Worm (Caenorhabditis elegans) whole organism, L4 larva: ENCODE measurements around the gene ufd-2.

Experiments used
- lsy-2 ChIP-seq, 2 experiments: fragments of 150-350 bp in 1 of 2; sonication (generic microtip) in 1 of 2; optimal IDR thresholded peaks; 2 replicates each; lab custom pipeline; 2014 to 2017; ENCODE audit warnings: missing biosample characterization in 2 of 2, missing genetic modification characterization in 2 of 2
- unc-130 ChIP-seq: sonication (generic microtip); optimal IDR thresholded peaks from 2 replicates; lab custom pipeline; 2016; ENCODE audit warnings: missing genetic modification reagents, missing genetic modification characterization, missing compliant biosample characterization

- TF ChIP-seq unc-130 (GFP tag; lab: Kevin White, UChicago) (no peak), lsy-2 (tag; optimal IDR thresholded peaks at IDR 0.05; lab: Kevin White, UChicago) (no peak)
Observed at ce11 chrII:8052172-8052571, 10.4 kb upstream of the ufd-2 start.
